Worm (Caenorhabditis elegans) whole organism, L1 larva: ENCODE measurements around the gene T05A7.7.

Experiments used
- egl-27 ChIP-seq, 2 experiments: fragments of 150-350 bp in 1 of 2; sonication (generic microtip); optimal IDR thresholded peaks; 3 replicates each; lab custom pipeline; 2017 to 2018; ENCODE audit warnings: missing biosample characterization in 2 of 2, missing genetic modification characterization in 2 of 2, missing genetic modification reagents in 2 of 2
- elt-3 ChIP-seq, 6 experiments: fragments of 150-350 bp in 1 of 6; sonication (generic microtip); optimal IDR thresholded peaks; 2 replicates each; lab custom pipeline; 2017 to 2018; ENCODE audit warnings: missing biosample characterization in 6 of 6, missing genetic modification characterization in 6 of 6, inconsistent platforms in 1 of 6
- lin-14 ChIP-seq: fragments of 200-800 bp; sonication (Bioruptor generic); optimal IDR thresholded peaks from 2 replicates; lab custom pipeline; 2018; ENCODE audit warnings: mild to moderate bottlenecking, missing genetic modification characterization, moderate library complexity, missing compliant biosample characterization
- lin-39 ChIP-seq: fragments of 150-350 bp; optimal IDR thresholded peaks from 2 replicates; lab custom pipeline; 2014; ENCODE audit warnings: missing biosample characterization, missing genetic modification reagents, missing genetic modification characterization
- lir-3 ChIP-seq: sonication (generic microtip); optimal IDR thresholded peaks from 2 replicates; lab custom pipeline; 2016; ENCODE audit warnings: mild to moderate bottlenecking, missing genetic modification characterization, moderate library complexity, missing compliant biosample characterization; ENCODE audit not compliant: poor library complexity
- lsy-2 ChIP-seq, 2 experiments: fragments of 150-350 bp; optimal IDR thresholded peaks; 2 replicates each; lab custom pipeline; 2014; ENCODE audit warnings: missing biosample characterization in 2 of 2, missing genetic modification characterization in 2 of 2
- mdl-1 ChIP-seq, 2 experiments: fragments of 150-350 bp; optimal IDR thresholded peaks; 2 replicates each; lab custom pipeline; 2014 to 2017; ENCODE audit warnings: missing biosample characterization in 2 of 2, missing genetic modification characterization in 2 of 2, inconsistent platforms in 1 of 2
- ztf-11 ChIP-seq, 2 experiments: sonication (generic microtip); optimal IDR thresholded peaks; 2 replicates each; lab custom pipeline; 2016 to 2017; ENCODE audit warnings: missing genetic modification characterization in 2 of 2, missing biosample characterization in 1 of 2, missing compliant biosample characterization in 1 of 2

DNA sequence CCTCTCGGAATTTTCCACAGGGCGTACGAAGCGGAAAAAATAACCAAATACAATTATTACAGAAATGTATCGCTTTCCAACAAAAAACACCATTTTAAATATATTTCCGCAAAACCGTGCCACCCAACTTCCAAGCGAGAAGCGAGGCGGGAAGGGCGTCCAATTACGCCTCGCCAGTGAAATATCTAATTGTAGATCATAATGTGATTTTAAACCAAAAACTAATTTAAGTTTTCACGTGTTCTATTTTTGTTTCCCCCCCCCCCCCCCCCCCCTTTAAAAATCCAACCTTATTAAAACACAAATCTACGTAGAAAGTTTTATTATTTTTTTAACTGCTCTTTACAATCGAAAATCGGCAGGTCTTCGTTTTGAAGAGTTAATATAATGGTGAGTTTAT is 8.2 kb upstream of the T05A7.7 start, which contains the start of gene F10G7.12:
- TF ChIP-seq elt-3 (tag; optimal IDR thresholded peaks at IDR 0.05; lab: Kevin White, UChicago) (no peak), lin-14 (GFP tag; lab: Kevin White, UChicago) (no peak), ztf-11 (tag; optimal IDR thresholded peaks at IDR 0.05; lab: Kevin White, UChicago) (no peak), egl-27 (tag; optimal IDR thresholded peaks at IDR 0.05; lab: Kevin White, UChicago) (no peak), mdl-1 (tag; optimal IDR thresholded peaks at IDR 0.05; lab: Kevin White, UChicago) (no peak), lin-39 (tag; lab: Kevin White, UChicago) (no peak), lsy-2 (tag; optimal IDR thresholded peaks at IDR 0.05; lab: Kevin White, UChicago) (no peak), lir-3 (tag; lab: Kevin White, UChicago) (no peak)
